Fruit fly (Drosophila melanogaster): ENCODE results near the gene Slc25A46b.
A peak's percentile ranks its signal among the peaks of the same experiment; 100 is the strongest.

Slc25A46b gene

DNA sequence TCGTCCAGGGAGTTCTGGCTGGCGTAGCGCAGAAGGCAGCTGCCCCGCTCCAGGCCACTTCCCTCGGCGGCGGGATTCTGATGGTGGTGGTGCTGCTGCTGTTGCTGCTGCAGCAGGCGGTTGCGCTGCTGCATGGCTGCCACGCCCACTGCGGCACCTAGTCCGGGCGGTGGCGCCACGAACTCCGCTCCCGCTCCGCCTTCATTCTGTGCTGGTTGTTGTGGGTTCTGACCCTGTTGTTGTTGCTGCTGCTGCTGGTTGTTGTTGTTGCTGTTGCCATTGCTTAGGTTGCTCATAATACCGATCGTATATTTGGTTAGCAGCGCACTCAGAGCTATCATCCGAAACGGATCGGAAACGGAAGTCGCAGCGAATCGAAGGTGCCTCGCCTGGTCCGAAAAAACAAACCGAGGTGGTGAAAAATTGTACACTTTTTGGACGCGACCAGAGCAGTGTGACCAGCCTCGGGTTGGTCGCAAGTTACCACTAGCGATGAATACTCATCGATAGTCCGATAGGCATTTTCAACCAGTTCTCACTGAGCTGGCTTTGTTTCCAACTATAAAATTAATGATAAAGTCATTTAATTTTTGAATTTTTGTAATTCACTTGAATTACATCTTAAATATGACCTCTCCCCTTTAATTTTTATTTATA, 41.4 kb downstream of the Slc25A46b start, which contains the start of gene kel (continued):
- TF ChIP-seq Sin3A (optimal IDR thresholded peaks at IDR 0.05) (peak; percentile 28), CG7271 (tag; optimal IDR thresholded peaks at IDR 0.05) (peak; percentile 88), Blimp-1 (GFP tag; optimal IDR thresholded peaks at IDR 0.05) (peak; percentile 13), Hand (GFP tag; optimal IDR thresholded peaks at IDR 0.05) (peak; percentile 71), Hmx (GFP tag; optimal IDR thresholded peaks at IDR 0.05) (no peak), CG7745 (tag; optimal IDR thresholded peaks at IDR 0.05) (no peak), CG11504 (tag; optimal IDR thresholded peaks at IDR 0.05) (peak; percentile 70), CTCF (GFP tag; optimal IDR thresholded peaks at IDR 0.05) (peak; percentile 49), CoRest (tag; optimal IDR thresholded peaks at IDR 0.05) (peak; percentile 41), HLH4C (GFP tag; IDR thresholded peaks at IDR 0.05; ENCODE audit: partially characterized antibody) (peak; percentile 78), CG14710 (tag; optimal IDR thresholded peaks at IDR 0.05) (peak; percentile 70), Opbp (GFP tag; IDR thresholded peaks at IDR 0.05; ENCODE audit: partially characterized antibody) (peak; percentile 69; the same call in 2 of the 3 replicates), CG18764 (GFP tag; optimal IDR thresholded peaks at IDR 0.05) (no peak), CG3407 (GFP tag; optimal IDR thresholded peaks at IDR 0.05) (no peak), CG11247 (GFP tag; IDR thresholded peaks at IDR 0.05) (no peak; the same call in 1 of the 2 replicates), H2.0 (GFP tag; IDR thresholded peaks at IDR 0.05) (no peak), ttk (GFP tag; IDR thresholded peaks at IDR 0.05) (no peak), NfI (GFP tag; optimal IDR thresholded peaks at IDR 0.05) (peak; percentile 40), CG42726 (GFP tag; IDR thresholded peaks at IDR 0.05; ENCODE audit: partially characterized antibody) (peak; percentile 50; the same call in 1 of the 2 replicates), CG2678 (tag; optimal IDR thresholded peaks at IDR 0.05) (peak; percentile 31), chn (GFP tag; optimal IDR thresholded peaks at IDR 0.05) (no peak), CG17802 (tag; optimal IDR thresholded peaks at IDR 0.05) (peak; percentile 74), CG14050 (GFP tag; IDR thresholded peaks at IDR 0.05) (no peak), CG14965 (GFP tag; optimal IDR thresholded peaks at IDR 0.05; ENCODE audit: borderline replicate concordance) (no peak), CG3995 (GFP tag; optimal IDR thresholded peaks at IDR 0.05) (peak; percentile 49), tin (GFP tag; optimal IDR thresholded peaks at IDR 0.05) (peak; percentile 16), Dip3 (GFP tag; optimal IDR thresholded peaks at IDR 0.05) (no peak), CG4360 (GFP tag; IDR thresholded peaks at IDR 0.05) (peak; percentile 95), dati (GFP tag; IDR thresholded peaks at IDR 0.05) (peak; percentile 60; the same call in 1 of the 2 replicates), trem (tag; optimal IDR thresholded peaks at IDR 0.05) (peak; percentile 63), Hey (tag; optimal IDR thresholded peaks at IDR 0.05) (no peak), Hr39 (optimal IDR thresholded peaks at IDR 0.05) (no peak), CG7556 (GFP tag; optimal IDR thresholded peaks at IDR 0.05) (peak; percentile 10), sens-2 (GFP tag; IDR thresholded peaks at IDR 0.05) (no peak), grau (tag; optimal IDR thresholded peaks at IDR 0.05) (peak; percentile 41), MTF-1 (GFP tag; optimal IDR thresholded peaks at IDR 0.05; ENCODE audit: borderline replicate concordance) (peak; percentile 74), Hmr (GFP tag; optimal IDR thresholded peaks at IDR 0.05) (peak; percentile 82), CG6813 (GFP tag; optimal IDR thresholded peaks at IDR 0.05) (peak; percentile 13), CG10462 (GFP tag; optimal IDR thresholded peaks at IDR 0.05) (no peak), nerfin-1 (tag; optimal IDR thresholded peaks at IDR 0.05) (no peak), bowl (GFP tag; IDR thresholded peaks at IDR 0.05) (no peak), gce (GFP tag; IDR thresholded peaks at IDR 0.05) (no peak), ind (GFP tag; optimal IDR thresholded peaks at IDR 0.05) (peak; percentile 19), CG8359 (GFP tag; optimal IDR thresholded peaks at IDR 0.05; ENCODE audit: borderline replicate concordance) (no peak), org-1 (GFP tag; optimal IDR thresholded peaks at IDR 0.05) (peak; percentile 11), CG6175 (GFP tag; IDR thresholded peaks at IDR 0.05) (no peak), otp (GFP tag; IDR thresholded peaks at IDR 0.05) (peak; percentile 68; the same call in 1 of the 3 replicates), CG17359 (tag; optimal IDR thresholded peaks at IDR 0.05) (peak; percentile 34), CG18262 (tag; optimal IDR thresholded peaks at IDR 0.05) (peak; percentile 34), bigmax (GFP tag; optimal IDR thresholded peaks at IDR 0.05) (peak; percentile 35)

All from whole organism, embryonic.